Worm (Caenorhabditis elegans) whole organism, mixed stage, embryonic: ENCODE measurements around the gene C27B7.6.

Source experiments
- M03D4.4 ChIP-seq: sonication (generic microtip); optimal IDR thresholded peaks from 2 replicates; lab custom pipeline; 2017; ENCODE audit warnings: mild to moderate bottlenecking, missing genetic modification characterization, missing compliant biosample characterization
- bed-3 ChIP-seq: fragments of 200-800 bp; sonication (Bioruptor generic); optimal IDR thresholded peaks from 3 replicates; lab custom pipeline; 2018; ENCODE audit warnings: mild to moderate bottlenecking, missing genetic modification characterization, moderate library complexity, missing compliant biosample characterization
- blmp-1 ChIP-seq: fragments of 150-350 bp; optimal IDR thresholded peaks from 2 replicates; lab custom pipeline; 2014; ENCODE audit warnings: missing biosample characterization, missing genetic modification characterization
- ceh-39 ChIP-seq: fragments of 150-350 bp; optimal IDR thresholded peaks from 2 replicates; lab custom pipeline; 2014; ENCODE audit warnings: missing biosample characterization, missing genetic modification characterization
- ceh-43 ChIP-seq: fragments of 200-800 bp; sonication (Bioruptor generic); optimal IDR thresholded peaks from 2 replicates; lab custom pipeline; 2018; ENCODE audit warnings: mild to moderate bottlenecking, missing genetic modification characterization, moderate library complexity, missing compliant biosample characterization
- ceh-83 ChIP-seq: fragments of 200-800 bp; sonication (Bioruptor generic); optimal IDR thresholded peaks from 2 replicates; lab custom pipeline; 2018; ENCODE audit warnings: mild to moderate bottlenecking, missing genetic modification characterization, missing compliant biosample characterization
- ces-1 ChIP-seq: fragments of 150-350 bp; optimal IDR thresholded peaks from 2 replicates; lab custom pipeline; 2014; ENCODE audit warnings: missing biosample characterization, missing genetic modification reagents, missing genetic modification characterization
- cnd-1 ChIP-seq: fragments of 200-800 bp; sonication (Bioruptor generic); optimal IDR thresholded peaks from 2 replicates; lab custom pipeline; 2018; ENCODE audit warnings: mild to moderate bottlenecking, missing genetic modification characterization, missing compliant biosample characterization
- drap-1 ChIP-seq: fragments of 200-800 bp; sonication (Bioruptor generic); optimal IDR thresholded peaks from 3 replicates; lab custom pipeline; 2018; ENCODE audit warnings: mild to moderate bottlenecking, missing genetic modification characterization, missing compliant biosample characterization
- elt-1 ChIP-seq: sonication (generic microtip); optimal IDR thresholded peaks from 2 replicates; lab custom pipeline; 2017; ENCODE audit warnings: missing genetic modification characterization, mild to moderate bottlenecking, missing compliant biosample characterization, antibody characterized with exemption, moderate library complexity, borderline replicate concordance; ENCODE audit not compliant: insufficient read depth
- elt-3 ChIP-seq: fragments of 150-350 bp; optimal IDR thresholded peaks from 2 replicates; lab custom pipeline; 2014; ENCODE audit warnings: missing biosample characterization, missing genetic modification characterization
- flh-1 ChIP-seq: fragments of 200-800 bp; sonication (Bioruptor generic); optimal IDR thresholded peaks from 2 replicates; lab custom pipeline; 2018; ENCODE audit warnings: mild to moderate bottlenecking, missing genetic modification characterization, moderate library complexity, missing compliant biosample characterization
- ham-2 ChIP-seq: fragments of 200-800 bp; sonication (Bioruptor generic); optimal IDR thresholded peaks from 2 replicates; lab custom pipeline; 2018; ENCODE audit warnings: mild to moderate bottlenecking, missing genetic modification characterization, missing compliant biosample characterization
- hlh-1 ChIP-seq: fragments of 150-350 bp; optimal IDR thresholded peaks from 2 replicates; lab custom pipeline; 2014; ENCODE audit warnings: missing biosample characterization, missing genetic modification reagents, missing genetic modification characterization
- lin-13 ChIP-seq: fragments of 150-350 bp; optimal IDR thresholded peaks from 2 replicates; lab custom pipeline; 2014; ENCODE audit warnings: missing biosample characterization, missing genetic modification characterization
- lin-32 ChIP-seq: fragments of 200-800 bp; sonication (Bioruptor generic); optimal IDR thresholded peaks from 2 replicates; lab custom pipeline; 2018; ENCODE audit warnings: mild to moderate bottlenecking, missing genetic modification characterization, missing compliant biosample characterization
- lsy-2 ChIP-seq: fragments of 150-350 bp; optimal IDR thresholded peaks from 2 replicates; lab custom pipeline; 2014; ENCODE audit warnings: missing biosample characterization, missing genetic modification characterization
- mab-5 ChIP-seq: fragments of 150-350 bp; optimal IDR thresholded peaks from 2 replicates; lab custom pipeline; 2014; ENCODE audit warnings: missing biosample characterization, missing genetic modification characterization
- mep-1 ChIP-seq: fragments of 150-350 bp; optimal IDR thresholded peaks from 2 replicates; lab custom pipeline; 2017; ENCODE audit warnings: missing biosample characterization, missing genetic modification reagents, missing genetic modification characterization, inconsistent platforms
- mls-2 ChIP-seq: sonication (generic microtip); optimal IDR thresholded peaks from 2 replicates; lab custom pipeline; 2016; ENCODE audit warnings: mild to moderate bottlenecking, missing genetic modification characterization, moderate library complexity, missing compliant biosample characterization
- nhr-12 ChIP-seq: fragments of 150-350 bp; optimal IDR thresholded peaks from 2 replicates; lab custom pipeline; 2014; ENCODE audit warnings: missing biosample characterization, missing genetic modification characterization
- nhr-2 ChIP-seq: fragments of 150-350 bp; optimal IDR thresholded peaks from 2 replicates; lab custom pipeline; 2014; ENCODE audit warnings: missing biosample characterization, missing genetic modification characterization
- nhr-237 ChIP-seq: fragments of 150-350 bp; optimal IDR thresholded peaks from 2 replicates; lab custom pipeline; 2014; ENCODE audit warnings: missing biosample characterization, missing genetic modification characterization
- nhr-28 ChIP-seq: fragments of 150-350 bp; optimal IDR thresholded peaks from 2 replicates; lab custom pipeline; 2014; ENCODE audit warnings: missing biosample characterization, missing genetic modification characterization
- nhr-76 ChIP-seq: sonication (generic microtip); optimal IDR thresholded peaks from 2 replicates; lab custom pipeline; 2017; ENCODE audit warnings: missing biosample characterization, missing genetic modification characterization
- pha-4 ChIP-seq: fragments of 150-350 bp; optimal IDR thresholded peaks from 2 replicates; lab custom pipeline; 2018; ENCODE audit warnings: missing biosample characterization, missing genetic modification reagents, missing genetic modification characterization
- sem-2 ChIP-seq: fragments of 200-800 bp; sonication (Bioruptor generic); optimal IDR thresholded peaks from 2 replicates; lab custom pipeline; 2018; ENCODE audit warnings: mild to moderate bottlenecking, missing genetic modification characterization, missing compliant biosample characterization
- snpc-4 ChIP-seq: fragments of 150-350 bp; optimal IDR thresholded peaks from 2 replicates; lab custom pipeline; 2014; ENCODE audit warnings: missing biosample characterization, missing genetic modification characterization
- sptf-1 ChIP-seq: sonication (generic microtip); optimal IDR thresholded peaks from 2 replicates; lab custom pipeline; 2017; ENCODE audit warnings: mild to moderate bottlenecking, missing genetic modification characterization, moderate library complexity, missing compliant biosample characterization
- tbx-8 ChIP-seq: fragments of 200-800 bp; sonication (Bioruptor generic); optimal IDR thresholded peaks from 2 replicates; lab custom pipeline; 2018; ENCODE audit warnings: mild to moderate bottlenecking, missing genetic modification characterization, moderate library complexity, missing compliant biosample characterization
- unc-120 ChIP-seq: sonication (generic microtip); optimal IDR thresholded peaks from 2 replicates; lab custom pipeline; 2017; ENCODE audit warnings: missing genetic modification characterization, missing compliant biosample characterization; ENCODE audit not compliant: poor library complexity, severe bottlenecking
- unc-39 ChIP-seq: fragments of 150-350 bp; optimal IDR thresholded peaks from 2 replicates; lab custom pipeline; 2014; ENCODE audit warnings: missing biosample characterization, missing genetic modification characterization
- unc-62 ChIP-seq: fragments of 150-350 bp; optimal IDR thresholded peaks from 2 replicates; lab custom pipeline; 2014; ENCODE audit warnings: missing biosample characterization, missing genetic modification reagents, missing genetic modification characterization
- zip-8 ChIP-seq: fragments of 150-350 bp; optimal IDR thresholded peaks from 2 replicates; lab custom pipeline; 2014; ENCODE audit warnings: missing biosample characterization, missing genetic modification characterization
- ztf-11 ChIP-seq: fragments of 150-350 bp; optimal IDR thresholded peaks from 2 replicates; lab custom pipeline; 2014; ENCODE audit warnings: missing biosample characterization, missing genetic modification characterization

C27B7.6 gene

DNA sequence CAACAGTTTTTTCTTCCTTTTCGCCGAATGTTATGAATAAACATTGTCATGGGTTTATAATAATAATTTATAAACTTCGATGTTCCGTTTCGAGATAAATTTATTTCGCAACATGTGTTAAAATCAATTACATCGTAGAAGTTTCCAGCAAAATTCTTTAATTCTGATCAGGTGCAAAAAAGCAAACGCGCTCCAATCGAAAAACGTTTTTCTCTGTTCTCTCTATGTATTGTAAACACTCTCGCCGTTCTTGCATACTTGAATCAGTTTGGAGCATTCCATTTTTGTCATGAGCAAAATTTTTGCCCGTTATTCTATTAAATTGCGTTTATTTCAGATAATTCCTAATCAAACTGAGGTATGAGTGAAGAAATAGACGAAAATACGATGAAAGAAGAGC, 12.4 kb downstream of the C27B7.6 start, which contains the start of gene rad-54.L2:
TSS of gene rad-54.L2 (plus strand) at position 332 of the 400 bp plus-strand sequence.
- TF ChIP-seq mep-1 (tag; lab: Kevin White, UChicago) (peak; percentile 22), nhr-237 (tag; lab: Kevin White, UChicago) (peak; percentile 58), nhr-28 (tag; lab: Kevin White, UChicago) (no peak), nhr-2 (no peak), lin-32 (no peak), bed-3 (GFP tag; lab: Kevin White, UChicago) (no peak), unc-62 (GFP tag; lab: Kevin White, UChicago) (no peak), ces-1 (GFP tag; lab: Kevin White, UChicago) (peak; percentile 57), ceh-83 (GFP tag; lab: Kevin White, UChicago) (no peak), snpc-4 (tag; lab: Kevin White, UChicago) (no peak), pha-4 (tag; lab: Kevin White, UChicago) (peak; percentile 90), blmp-1 (tag; lab: Kevin White, UChicago) (no peak), nhr-12 (tag; lab: Kevin White, UChicago) (no peak), ham-2 (GFP tag; lab: Kevin White, UChicago) (no peak), ceh-39 (peak; percentile 20), mab-5 (tag; lab: Kevin White, UChicago) (no peak), nhr-76 (no peak), cnd-1 (no peak), hlh-1 (tag; lab: Kevin White, UChicago) (peak; percentile 21), drap-1 (GFP tag; lab: Kevin White, UChicago) (no peak), ceh-43 (no peak), sem-2 (GFP tag; lab: Kevin White, UChicago) (no peak), tbx-8 (no peak), ztf-11 (tag; lab: Kevin White, UChicago) (no peak), M03D4.4 (no peak), elt-3 (tag; lab: Kevin White, UChicago) (no peak), mls-2 (no peak), zip-8 (tag; lab: Kevin White, UChicago) (no peak), lin-13 (no peak), elt-1 (no peak), unc-120 (tag; lab: Kevin White, UChicago) (peak; percentile 58), sptf-1 (tag; lab: Kevin White, UChicago) (no peak), unc-39 (tag; lab: Kevin White, UChicago) (no peak), flh-1 (GFP tag; lab: Kevin White, UChicago) (no peak), lsy-2 (tag; lab: Kevin White, UChicago) (peak; percentile 40)

- TF ChIP-seq ham-2 (GFP tag; lab: Kevin White, UChicago), result no peak
Observed at ce11 chrIV:8892558-8892957, 13.6 kb downstream of the C27B7.6 start, which contains the start of gene C27B7.2. TSS of gene C27B7.2 (plus strand) at chrIV:8892858.

DNA sequence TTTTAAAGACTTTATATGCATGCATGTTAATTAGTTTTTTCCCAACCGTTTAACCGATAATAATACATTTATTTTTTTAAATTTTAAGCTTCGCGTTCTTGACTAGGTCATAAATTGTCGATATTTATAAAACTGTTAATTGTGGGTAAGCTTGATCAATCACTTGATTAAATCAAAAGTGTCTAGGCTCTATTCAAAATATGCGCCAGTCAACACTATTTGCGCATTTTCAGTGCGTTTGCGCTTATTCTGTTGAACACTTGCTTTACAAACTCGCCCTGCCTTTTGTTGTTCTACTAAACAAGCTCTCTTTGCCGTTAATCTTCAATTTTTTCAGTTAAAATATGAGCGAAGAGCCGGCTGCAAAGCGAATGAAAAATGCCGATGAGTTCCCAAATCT, 15.0 kb downstream of the C27B7.6 start, which contains the start of gene spr-2:
TSS of gene spr-2 (plus strand) at position 332 of the 400 bp plus-strand sequence.
- TF ChIP-seq tbx-8, result no peak
- TF ChIP-seq zip-8 (tag; lab: Kevin White, UChicago), result no peak
- TF ChIP-seq unc-62 (GFP tag; lab: Kevin White, UChicago), result no peak
- TF ChIP-seq mls-2, result no peak
- TF ChIP-seq nhr-76, result no peak
- TF ChIP-seq blmp-1 (tag; lab: Kevin White, UChicago), result no peak
- peak; percentile 59 for TF ChIP-seq mep-1 (tag; lab: Kevin White, UChicago)
- no peak for TF ChIP-seq sptf-1 (tag; lab: Kevin White, UChicago)
- no peak for TF ChIP-seq cnd-1
- TF ChIP-seq drap-1 (GFP tag; lab: Kevin White, UChicago), result no peak
- TF ChIP-seq mab-5 (tag; lab: Kevin White, UChicago), result no peak
- TF ChIP-seq nhr-12 (tag; lab: Kevin White, UChicago), result no peak
- TF ChIP-seq nhr-237 (tag; lab: Kevin White, UChicago), result no peak
- no peak for TF ChIP-seq sem-2 (GFP tag; lab: Kevin White, UChicago)
- no peak for TF ChIP-seq ceh-83 (GFP tag; lab: Kevin White, UChicago)
- TF ChIP-seq hlh-1 (tag; lab: Kevin White, UChicago), result no peak
- peak; percentile 83 for TF ChIP-seq ces-1 (GFP tag; lab: Kevin White, UChicago)
- TF ChIP-seq ham-2 (GFP tag; lab: Kevin White, UChicago), result peak; percentile 38
- no peak for TF ChIP-seq lsy-2 (tag; lab: Kevin White, UChicago)
- TF ChIP-seq pha-4 (tag; lab: Kevin White, UChicago), result peak; percentile 55
- no peak for TF ChIP-seq bed-3 (GFP tag; lab: Kevin White, UChicago)
- TF ChIP-seq nhr-28 (tag; lab: Kevin White, UChicago), result no peak
- no peak for TF ChIP-seq flh-1 (GFP tag; lab: Kevin White, UChicago)
- peak; percentile 5 for TF ChIP-seq lin-13
- no peak for TF ChIP-seq lin-32
- TF ChIP-seq unc-120 (tag; lab: Kevin White, UChicago), result no peak
- TF ChIP-seq ceh-43, result no peak
- no peak for TF ChIP-seq nhr-2
- TF ChIP-seq ztf-11 (tag; lab: Kevin White, UChicago), result no peak
- no peak for TF ChIP-seq M03D4.4
- no peak for TF ChIP-seq unc-39 (tag; lab: Kevin White, UChicago)
- TF ChIP-seq ceh-39, result no peak
- TF ChIP-seq snpc-4 (tag; lab: Kevin White, UChicago), result no peak
- no peak for TF ChIP-seq elt-1
- no peak for TF ChIP-seq elt-3 (tag; lab: Kevin White, UChicago)
